Worm (Caenorhabditis elegans): ENCODE results near the gene W07G4.2.

The W07G4.2 gene

DNA sequence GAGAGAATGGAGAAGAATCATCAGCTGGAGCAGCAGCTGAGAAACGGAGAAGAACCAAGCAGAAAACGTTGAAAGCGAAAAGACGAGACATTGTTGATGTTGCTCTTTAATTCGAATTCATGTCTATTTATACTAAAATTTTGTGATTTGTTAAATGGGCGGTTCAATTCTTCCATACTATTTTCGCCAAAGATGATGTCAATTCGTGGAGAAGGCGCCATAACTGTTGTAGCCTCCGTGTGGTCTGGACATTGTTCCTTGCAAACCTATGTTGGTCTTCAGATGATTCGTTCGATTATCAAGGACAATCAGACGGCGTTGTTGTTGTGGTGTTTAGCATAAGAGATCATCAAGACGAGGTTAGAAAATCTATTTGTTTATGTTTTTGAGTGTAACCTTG, 38.9 kb downstream of the W07G4.2 start, which contains the start of gene far-3:
TSS of gene far-3 (minus strand) at position 101 of the 400 bp plus-strand sequence.
- TF ChIP-seq nhr-111 (GFP tag; optimal IDR thresholded peaks at IDR 0.05), result no peak
- TF ChIP-seq nhr-11 (tag; optimal IDR thresholded peaks at IDR 0.05), result no peak
- TF ChIP-seq mdl-1 (tag; optimal IDR thresholded peaks at IDR 0.05), result no peak
- no peak for TF ChIP-seq egl-27 (tag; optimal IDR thresholded peaks at IDR 0.05)
- TF ChIP-seq ztf-7 (tag; optimal IDR thresholded peaks at IDR 0.05), result no peak
- no peak for TF ChIP-seq ces-1 (GFP tag; optimal IDR thresholded peaks at IDR 0.05)
- TF ChIP-seq nhr-48 (tag; optimal IDR thresholded peaks at IDR 0.05), result no peak
- TF ChIP-seq ceh-82 (tag; optimal IDR thresholded peaks at IDR 0.05), result no peak
- TF ChIP-seq lin-39 (tag; optimal IDR thresholded peaks at IDR 0.05), result no peak
- TF ChIP-seq F10B5.3 (tag; optimal IDR thresholded peaks at IDR 0.05), result no peak
- TF ChIP-seq cey-2 (tag; optimal IDR thresholded peaks at IDR 0.05; ENCODE audit: borderline replicate concordance, insufficient read depth), result no peak
- TF ChIP-seq D1046.2 (GFP tag; IDR thresholded peaks at IDR 0.05), result no peak
- TF ChIP-seq dpl-1 (GFP tag; optimal IDR thresholded peaks at IDR 0.05), result no peak
- no peak for TF ChIP-seq ZK546.5 (tag; optimal IDR thresholded peaks at IDR 0.05)
- TF ChIP-seq mes-2 (tag; optimal IDR thresholded peaks at IDR 0.05; ENCODE audit: poor library complexity, severe bottlenecking), result no peak

DNA sequence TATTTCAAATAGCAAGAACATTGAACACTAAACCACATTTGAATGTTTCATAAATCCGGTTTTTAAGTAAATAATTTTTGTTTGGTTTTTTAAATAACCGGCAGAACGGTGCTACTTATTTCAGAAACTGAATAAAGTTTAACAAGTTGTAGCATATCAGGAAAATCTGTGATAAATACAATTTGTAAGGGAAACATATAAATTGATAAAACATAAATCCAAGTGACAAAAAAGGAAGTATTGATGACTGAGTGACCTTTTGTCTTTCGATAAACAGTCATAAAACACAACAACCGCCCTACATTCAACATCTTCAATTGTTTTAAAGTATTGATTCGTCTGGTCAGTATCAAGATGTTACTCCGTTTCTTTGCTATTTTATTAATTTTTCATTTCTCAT, 41.1 kb downstream of the W07G4.2 start, which contains the start of gene far-5:
TSS of gene far-5 (plus strand) at position 301 of the 400 bp plus-strand sequence.
- TF ChIP-seq aha-1 (tag) (peak; percentile 48), zip-2 (tag; optimal IDR thresholded peaks at IDR 0.05) (no peak), ces-1 (GFP tag; optimal IDR thresholded peaks at IDR 0.05) (no peak), zag-1 (tag; optimal IDR thresholded peaks at IDR 0.05) (no peak), nhr-28 (tag; optimal IDR thresholded peaks at IDR 0.05) (peak; percentile 3)

DNA sequence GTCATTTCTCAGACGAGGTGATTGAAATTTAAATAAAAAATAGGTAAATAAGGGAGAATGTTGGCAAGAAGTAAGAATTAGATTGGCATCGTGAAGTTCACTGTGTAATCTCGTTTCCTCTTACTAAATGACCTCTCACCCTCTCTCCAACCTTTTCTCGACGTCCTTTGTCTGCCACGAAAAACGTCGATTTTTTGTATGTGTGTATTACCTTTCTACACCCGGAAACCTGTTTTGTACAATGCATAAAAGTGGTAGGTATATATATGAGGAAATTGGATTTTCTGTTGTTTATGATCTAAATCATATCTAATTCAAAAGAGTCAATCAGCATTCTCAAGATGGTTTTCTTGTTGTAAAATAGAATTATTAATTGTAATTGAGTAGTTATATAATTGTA, 43.5 kb downstream of the W07G4.2 start, which contains the start of the genes F15B9.11 and dsl-7:
TSS of gene F15B9.11 (minus strand) at position 5 of the 400 bp plus-strand sequence.
TSS of gene dsl-7 (plus strand) at position 260 of the 400 bp plus-strand sequence.
- TF ChIP-seq daf-16 (GFP tag; optimal IDR thresholded peaks at IDR 0.05) (no peak), daf-16 (tag; optimal IDR thresholded peaks at IDR 0.05) (no peak), nhr-28 (tag; optimal IDR thresholded peaks at IDR 0.05) (no peak), ZK337.2 (GFP tag; IDR thresholded peaks at IDR 0.05) (no peak), php-3 (GFP tag; IDR thresholded peaks at IDR 0.05) (no peak), aly-2 (tag; optimal IDR thresholded peaks at IDR 0.05) (no peak), F26F4.8 (GFP tag; conservative IDR thresholded peaks at IDR 0.05) (no peak)

DNA sequence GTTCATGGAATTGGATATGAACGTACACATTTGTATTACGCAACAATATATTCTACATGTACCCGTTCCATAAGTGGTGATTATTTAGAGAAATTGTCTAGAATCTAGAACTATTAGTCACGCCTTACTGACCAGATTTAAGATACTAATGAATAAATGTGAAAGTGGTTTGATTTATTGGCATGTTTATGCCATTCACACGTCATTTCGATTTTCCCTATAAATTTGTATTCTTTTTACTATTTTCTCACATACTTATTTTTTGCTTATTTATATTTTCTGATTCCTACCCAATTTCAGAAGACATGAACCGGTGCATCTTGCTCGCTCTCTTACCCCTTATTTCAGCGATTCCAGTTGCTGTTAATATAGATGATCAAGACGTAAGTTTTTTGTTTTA, 48.1 kb downstream of the W07G4.2 start, which contains the start of gene F15B9.8:
TSS of gene F15B9.8 (plus strand) at position 301 of the 400 bp plus-strand sequence.
- TF ChIP-seq madf-5 (GFP tag; IDR thresholded peaks at IDR 0.05), result no peak
- TF ChIP-seq lin-13 (GFP tag; optimal IDR thresholded peaks at IDR 0.05), result no peak
- TF ChIP-seq tra-1 (GFP tag; IDR thresholded peaks at IDR 0.05), result no peak
- TF ChIP-seq ztf-7 (tag; optimal IDR thresholded peaks at IDR 0.05), result no peak
- TF ChIP-seq set-16 (GFP tag; IDR thresholded peaks at IDR 0.05), result no peak
- TF ChIP-seq ctbp-1 (GFP tag; IDR thresholded peaks at IDR 0.05), result no peak
- TF ChIP-seq daf-19 (GFP tag; conservative IDR thresholded peaks at IDR 0.05), result no peak
- TF ChIP-seq jun-1 (tag; optimal IDR thresholded peaks at IDR 0.05), result no peak
- no peak for TF ChIP-seq unc-130 (GFP tag; optimal IDR thresholded peaks at IDR 0.05)
- TF ChIP-seq F10B5.3 (tag; optimal IDR thresholded peaks at IDR 0.05), result no peak
- TF ChIP-seq lsy-2 (tag; optimal IDR thresholded peaks at IDR 0.05), result no peak
- TF ChIP-seq nhr-10 (tag; optimal IDR thresholded peaks at IDR 0.05), result no peak
- no peak for TF ChIP-seq gei-8 (GFP tag; optimal IDR thresholded peaks at IDR 0.05)
- no peak for TF ChIP-seq ceh-82 (tag; optimal IDR thresholded peaks at IDR 0.05)
- TF ChIP-seq ama-1 (optimal IDR thresholded peaks at IDR 0.05), result no peak

All from whole organism, L4 larva.